Worm (Caenorhabditis elegans) whole organism, mixed stage, embryonic: ENCODE data around the gene F43C11.10.

ENCODE experiments used
- elt-1 ChIP-seq: sonication (generic microtip); optimal IDR thresholded peaks from 2 replicates; lab custom pipeline; 2017; ENCODE audit warnings: missing genetic modification characterization, mild to moderate bottlenecking, missing compliant biosample characterization, antibody characterized with exemption, moderate library complexity, borderline replicate concordance; ENCODE audit not compliant: insufficient read depth
- elt-3 ChIP-seq: fragments of 150-350 bp; optimal IDR thresholded peaks from 2 replicates; lab custom pipeline; 2014; ENCODE audit warnings: missing biosample characterization, missing genetic modification characterization
- ham-2 ChIP-seq: fragments of 200-800 bp; sonication (Bioruptor generic); optimal IDR thresholded peaks from 2 replicates; lab custom pipeline; 2018; ENCODE audit warnings: mild to moderate bottlenecking, missing genetic modification characterization, missing compliant biosample characterization
- nhr-2 ChIP-seq: fragments of 150-350 bp; optimal IDR thresholded peaks from 2 replicates; lab custom pipeline; 2014; ENCODE audit warnings: missing biosample characterization, missing genetic modification characterization
- nhr-237 ChIP-seq: fragments of 150-350 bp; optimal IDR thresholded peaks from 2 replicates; lab custom pipeline; 2014; ENCODE audit warnings: missing biosample characterization, missing genetic modification characterization
- nhr-28 ChIP-seq: fragments of 150-350 bp; optimal IDR thresholded peaks from 2 replicates; lab custom pipeline; 2014; ENCODE audit warnings: missing biosample characterization, missing genetic modification characterization
- nhr-76 ChIP-seq: sonication (generic microtip); optimal IDR thresholded peaks from 2 replicates; lab custom pipeline; 2017; ENCODE audit warnings: missing biosample characterization, missing genetic modification characterization
- pha-4 ChIP-seq: fragments of 150-350 bp; optimal IDR thresholded peaks from 2 replicates; lab custom pipeline; 2018; ENCODE audit warnings: missing biosample characterization, missing genetic modification reagents, missing genetic modification characterization
- sptf-1 ChIP-seq: sonication (generic microtip); optimal IDR thresholded peaks from 2 replicates; lab custom pipeline; 2017; ENCODE audit warnings: mild to moderate bottlenecking, missing genetic modification characterization, moderate library complexity, missing compliant biosample characterization
- unc-62 ChIP-seq: fragments of 150-350 bp; optimal IDR thresholded peaks from 2 replicates; lab custom pipeline; 2014; ENCODE audit warnings: missing biosample characterization, missing genetic modification reagents, missing genetic modification characterization
- ztf-11 ChIP-seq: fragments of 150-350 bp; optimal IDR thresholded peaks from 2 replicates; lab custom pipeline; 2014; ENCODE audit warnings: missing biosample characterization, missing genetic modification characterization

ce11 chrII:2399810-2400209, 47.4 kb upstream of the F43C11.10 start:
- TF ChIP-seq nhr-237 (tag; lab: Kevin White, UChicago) (no peak), nhr-76 (tag; lab: Kevin White, UChicago) (no peak), nhr-2 (no peak), unc-62 (GFP tag; lab: Kevin White, UChicago) (no peak), nhr-28 (tag; lab: Kevin White, UChicago) (no peak), elt-3 (tag; lab: Kevin White, UChicago) (no peak), elt-1 (tag; lab: Kevin White, UChicago) (no peak), pha-4 (tag; lab: Kevin White, UChicago) (no peak), sptf-1 (tag; lab: Kevin White, UChicago) (no peak), ham-2 (GFP tag; lab: Kevin White, UChicago) (no peak), ztf-11 (tag; lab: Kevin White, UChicago) (no peak)
